Worm (Caenorhabditis elegans) whole organism, dauer: ENCODE results near the gene clec-191.
"Not testable (repeated sequence)": the region's sequence is repeated elsewhere in the genome, so short reads cannot be mapped to it uniquely, and the experiment has no call there.

Experiments used
- unc-62 ChIP-seq: sonication (generic microtip); optimal IDR thresholded peaks from 2 replicates; lab custom pipeline; 2017; ENCODE audit warnings: missing biosample characterization, missing genetic modification reagents, missing genetic modification characterization

clec-191 gene

ce11 chrIV:16280614-16281013 lies at the start of gene clec-191:
Gene clec-191 (minus strand): TSS chrIV:16280714.
- no peak for TF ChIP-seq unc-62 (GFP tag; lab: Kevin White, UChicago)

ce11 chrIV:16329159-16329558 lies 48.6 kb upstream of the clec-191 start, which contains the start of gene srz-74:
Gene srz-74 (plus strand): TSS chrIV:16329459.
- TF ChIP-seq unc-62 (GFP tag; lab: Kevin White, UChicago) = no peak

ce11 chrIV:16328519-16328918 lies 48.0 kb upstream of the clec-191 start, which contains the start of gene K03D3.2:
Gene K03D3.2 (minus strand): TSS chrIV:16328619.
- TF ChIP-seq unc-62 (GFP tag; lab: Kevin White, UChicago) = no peak

ce11 chrIV:16324589-16324988 lies 44.1 kb upstream of the clec-191 start, which contains the start of gene srz-105:
Gene srz-105 (plus strand): TSS chrIV:16324889.
- TF ChIP-seq unc-62 (GFP tag; lab: Kevin White, UChicago) = no peak

- TF ChIP-seq unc-62 (GFP tag; lab: Kevin White, UChicago) = no peak
Observed at ce11 chrIV:16323373-16323772, 42.9 kb upstream of the clec-191 start, which contains the start of gene srz-104. Gene srz-104 (plus strand): TSS chrIV:16323673.

- TF ChIP-seq unc-62 (GFP tag; lab: Kevin White, UChicago) = no peak
Observed at ce11 chrIV:16320866-16321265, 40.4 kb upstream of the clec-191 start, which contains the start of gene srz-61. Gene srz-61 (plus strand): TSS chrIV:16321166.

- TF ChIP-seq unc-62 (GFP tag; lab: Kevin White, UChicago) = no peak
Observed at ce11 chrIV:16320410-16320809, 39.9 kb upstream of the clec-191 start, which contains the start of gene K03D3.5. Gene K03D3.5 (minus strand): TSS chrIV:16320510.

- TF ChIP-seq unc-62 (GFP tag; lab: Kevin White, UChicago) = no peak
Observed at ce11 chrIV:16310103-16310502, 29.6 kb upstream of the clec-191 start.

ce11 chrIV:16307925-16308324 lies 27.4 kb upstream of the clec-191 start, which contains the start of gene rac-2:
Gene rac-2 (plus strand): TSS chrIV:16308225.
- not testable (repeated sequence) for TF ChIP-seq unc-62 (GFP tag; lab: Kevin White, UChicago)

ce11 chrIV:16306918-16307317 lies 26.4 kb upstream of the clec-191 start:
- TF ChIP-seq unc-62 (GFP tag; lab: Kevin White, UChicago) = no peak

ce11 chrIV:16298851-16299250 lies 18.3 kb upstream of the clec-191 start, which contains the start of gene srz-72:
Gene srz-72 (plus strand): TSS chrIV:16299151.
- no peak for TF ChIP-seq unc-62 (GFP tag; lab: Kevin White, UChicago)

- no peak for TF ChIP-seq unc-62 (GFP tag; lab: Kevin White, UChicago)
Observed at ce11 chrIV:16293889-16294288, 13.4 kb upstream of the clec-191 start.

ce11 chrIV:16290745-16291144 lies 10.2 kb upstream of the clec-191 start, which contains the start of gene srz-75:
Gene srz-75 (minus strand): TSS chrIV:16290845.
- no peak for TF ChIP-seq unc-62 (GFP tag; lab: Kevin White, UChicago)

ce11 chrIV:16277902-16278301 lies 2.6 kb downstream of the clec-191 start, which contains the start of gene ccch-2:
Gene ccch-2 (plus strand): TSS chrIV:16278202.
- TF ChIP-seq unc-62 (GFP tag; lab: Kevin White, UChicago) = no peak

- TF ChIP-seq unc-62 (GFP tag; lab: Kevin White, UChicago) = no peak
Observed at ce11 chrIV:16277291-16277690, 3.2 kb downstream of the clec-191 start, which contains the start of gene F38C2.7. Gene F38C2.7 (minus strand): TSS chrIV:16277391.

- no peak for TF ChIP-seq unc-62 (GFP tag; lab: Kevin White, UChicago)
Observed at ce11 chrIV:16270955-16271354, 9.6 kb downstream of the clec-191 start, which contains the start of gene F38C2.4. Gene F38C2.4 (plus strand): TSS chrIV:16271255.

ce11 chrIV:16257330-16257729 lies 23.2 kb downstream of the clec-191 start, which contains the start of gene hlh-31:
Gene hlh-31 (plus strand): TSS chrIV:16257630.
- no peak for TF ChIP-seq unc-62 (GFP tag; lab: Kevin White, UChicago)
